Worm (Caenorhabditis elegans) whole organism, L1 larva: Measurements from ENCODE around the gene Y57A10C.10.

ENCODE experiments used
- C16A3.4 ChIP-seq: fragments of 150-350 bp; optimal IDR thresholded peaks from 2 replicates; lab custom pipeline; 2014; ENCODE audit warnings: missing biosample characterization, missing genetic modification characterization
- aha-1 ChIP-seq: fragments of 150-350 bp; optimal IDR thresholded peaks from 2 replicates; lab custom pipeline; 2014; ENCODE audit warnings: missing biosample characterization, missing genetic modification characterization
- ceh-82 ChIP-seq, 3 experiments: fragments of 150-350 bp in 1 of 3; sonication (generic microtip) in 2 of 3; optimal IDR thresholded peaks; 2 replicates each; lab custom pipeline; 2014 to 2017; ENCODE audit warnings: missing biosample characterization in 3 of 3, missing genetic modification characterization in 3 of 3
- ceh-90 ChIP-seq: sonication (generic microtip); optimal IDR thresholded peaks from 2 replicates; lab custom pipeline; 2016; ENCODE audit warnings: missing genetic modification characterization, missing compliant biosample characterization
- ces-1 ChIP-seq: fragments of 150-350 bp; optimal IDR thresholded peaks from 2 replicates; lab custom pipeline; 2014; ENCODE audit warnings: missing biosample characterization, missing genetic modification reagents, missing genetic modification characterization
- dsc-1 ChIP-seq: sonication (generic microtip); optimal IDR thresholded peaks from 2 replicates; lab custom pipeline; 2016; ENCODE audit warnings: mild to moderate bottlenecking, missing genetic modification characterization, missing compliant biosample characterization
- efl-1 ChIP-seq, 4 experiments: fragments of 150-350 bp; optimal IDR thresholded peaks in 3 of 4; peaks in 1 of 4; 1 replicate in 1 of 4; 2 replicates in 3 of 4; lab custom pipeline; 2014; ENCODE audit warnings: missing biosample characterization in 2 of 4, missing genetic modification characterization in 2 of 4, missing genetic modification reagents in 2 of 4
- elt-3 ChIP-seq, 6 experiments: fragments of 150-350 bp in 1 of 6; sonication (generic microtip); optimal IDR thresholded peaks; 2 replicates each; lab custom pipeline; 2017 to 2018; ENCODE audit warnings: missing biosample characterization in 6 of 6, missing genetic modification characterization in 6 of 6, inconsistent platforms in 1 of 6
- ets-5 ChIP-seq: fragments of 200-800 bp; sonication (Bioruptor generic); IDR thresholded peaks from 2 replicates; pipeline ENCODE4 v1.3.6; 2022; ENCODE audit warnings: missing genetic modification characterization, missing compliant biosample characterization
- fkh-10 ChIP-seq: sonication (generic microtip); optimal IDR thresholded peaks from 2 replicates; lab custom pipeline; 2017; ENCODE audit warnings: missing biosample characterization, missing genetic modification reagents, missing genetic modification characterization
- fkh-4 ChIP-seq: sonication (generic microtip); optimal IDR thresholded peaks from 2 replicates; lab custom pipeline; 2016; ENCODE audit warnings: missing compliant biosample characterization, missing genetic modification characterization, borderline replicate concordance
- fkh-8 ChIP-seq: sonication (generic microtip); optimal IDR thresholded peaks from 2 replicates; lab custom pipeline; 2016; ENCODE audit warnings: mild to moderate bottlenecking, missing genetic modification characterization, missing compliant biosample characterization
- lin-13 ChIP-seq: fragments of 150-350 bp; optimal IDR thresholded peaks from 2 replicates; lab custom pipeline; 2014; ENCODE audit warnings: missing biosample characterization, missing genetic modification reagents, missing genetic modification characterization
- lin-14 ChIP-seq: fragments of 200-800 bp; sonication (Bioruptor generic); optimal IDR thresholded peaks from 2 replicates; lab custom pipeline; 2018; ENCODE audit warnings: mild to moderate bottlenecking, missing genetic modification characterization, moderate library complexity, missing compliant biosample characterization
- lin-15B ChIP-seq: fragments of 150-350 bp; sonication (generic microtip); optimal IDR thresholded peaks from 3 replicates; lab custom pipeline; 2014; ENCODE audit warnings: missing biosample characterization, missing genetic modification characterization
- lin-35 ChIP-seq, 2 experiments: fragments of 150-350 bp; optimal IDR thresholded peaks; 2 replicates each; lab custom pipeline; 2014; ENCODE audit warnings: missing biosample characterization in 2 of 2, missing genetic modification characterization in 2 of 2, missing genetic modification reagents in 2 of 2
- mef-2 ChIP-seq: fragments of 150-350 bp; optimal IDR thresholded peaks from 2 replicates; lab custom pipeline; 2014; ENCODE audit warnings: missing biosample characterization, missing genetic modification characterization
- nhr-11 ChIP-seq: fragments of 150-350 bp; optimal IDR thresholded peaks from 2 replicates; lab custom pipeline; 2014; ENCODE audit warnings: missing biosample characterization, missing genetic modification characterization
- nhr-12 ChIP-seq: sonication (generic microtip); optimal IDR thresholded peaks from 2 replicates; lab custom pipeline; 2017; ENCODE audit warnings: missing biosample characterization, missing genetic modification characterization
- nhr-19 ChIP-seq: fragments of 200-800 bp; sonication (Bioruptor generic); conservative IDR thresholded peaks from 2 replicates; pipeline ENCODE4 v1.3.6; 2022; ENCODE audit warnings: missing genetic modification characterization, missing compliant biosample characterization
- nhr-20 ChIP-seq: sonication (generic microtip); optimal IDR thresholded peaks from 2 replicates; lab custom pipeline; 2016; ENCODE audit warnings: mild to moderate bottlenecking, missing genetic modification characterization, missing compliant biosample characterization
- nhr-237 ChIP-seq: fragments of 150-350 bp; optimal IDR thresholded peaks from 2 replicates; lab custom pipeline; 2014; ENCODE audit warnings: missing biosample characterization, missing genetic modification characterization
- nhr-28 ChIP-seq: fragments of 150-350 bp; optimal IDR thresholded peaks from 2 replicates; lab custom pipeline; 2014; ENCODE audit warnings: missing biosample characterization, missing genetic modification characterization
- nhr-76 ChIP-seq: sonication (generic microtip); optimal IDR thresholded peaks from 2 replicates; lab custom pipeline; 2017; ENCODE audit warnings: missing biosample characterization, missing genetic modification characterization
- nhr-84 ChIP-seq: sonication (generic microtip); optimal IDR thresholded peaks from 2 replicates; lab custom pipeline; 2017; ENCODE audit warnings: missing biosample characterization, missing genetic modification characterization
- nhr-90 ChIP-seq: sonication (generic microtip); optimal IDR thresholded peaks from 2 replicates; lab custom pipeline; 2016; ENCODE audit warnings: mild to moderate bottlenecking, missing genetic modification characterization, missing compliant biosample characterization; ENCODE audit not compliant: poor library complexity
- pag-3 ChIP-seq: sonication (generic microtip); optimal IDR thresholded peaks from 2 replicates; lab custom pipeline; 2017; ENCODE audit warnings: missing genetic modification characterization, mild to moderate bottlenecking, missing compliant biosample characterization, antibody characterized with exemption, borderline replicate concordance; ENCODE audit not compliant: insufficient read depth
- skn-1 ChIP-seq: fragments of 150-350 bp; optimal IDR thresholded peaks from 2 replicates; lab custom pipeline; 2014; ENCODE audit warnings: missing biosample characterization, missing genetic modification characterization
- snpc-4 ChIP-seq: fragments of 150-350 bp; optimal IDR thresholded peaks from 2 replicates; lab custom pipeline; 2014; ENCODE audit warnings: missing biosample characterization, missing genetic modification characterization
- snu-23 ChIP-seq: sonication (generic microtip); optimal IDR thresholded peaks from 2 replicates; lab custom pipeline; 2016; ENCODE audit warnings: missing genetic modification characterization, missing compliant biosample characterization
- tbx-2 ChIP-seq: sonication (generic microtip); optimal IDR thresholded peaks from 2 replicates; lab custom pipeline; 2016; ENCODE audit warnings: missing genetic modification characterization, missing compliant biosample characterization
- xbp-1 ChIP-seq: sonication (generic microtip); optimal IDR thresholded peaks from 2 replicates; lab custom pipeline; 2016; ENCODE audit warnings: missing genetic modification characterization, missing compliant biosample characterization
- zag-1 ChIP-seq: fragments of 150-350 bp; optimal IDR thresholded peaks from 2 replicates; lab custom pipeline; 2014; ENCODE audit warnings: missing biosample characterization, missing genetic modification characterization
- ztf-4 ChIP-seq: fragments of 150-350 bp; optimal IDR thresholded peaks from 2 replicates; lab custom pipeline; 2014; ENCODE audit warnings: missing biosample characterization, missing genetic modification characterization

Y57A10C.10 gene

DNA sequence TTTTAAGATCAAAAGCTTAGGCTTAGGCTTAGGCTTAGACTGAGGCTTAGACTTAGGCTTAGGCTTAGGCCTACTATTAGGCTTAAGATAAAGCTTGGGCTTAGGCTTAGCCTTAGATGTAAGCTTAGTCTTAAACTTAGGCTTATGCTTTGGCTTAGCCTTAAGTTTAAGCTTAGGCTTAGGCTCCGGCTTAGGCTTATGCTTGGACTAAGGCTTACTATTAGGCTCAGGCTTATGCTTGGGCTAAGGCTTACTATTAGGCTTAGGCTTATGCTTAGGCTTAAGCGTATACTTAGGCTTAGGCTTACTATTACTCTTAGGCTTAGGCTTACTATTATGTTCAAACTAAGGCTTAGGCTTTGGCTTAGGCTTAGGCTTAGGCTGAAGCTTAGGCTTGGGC is 4.3 kb downstream of the Y57A10C.10 start:
- TF ChIP-seq dsc-1 (tag; lab: Kevin White, UChicago) (no peak), fkh-10 (GFP tag; lab: Kevin White, UChicago) (no peak), ets-5 (GFP tag; lab: Robert Waterston, UW) (no peak)

DNA sequence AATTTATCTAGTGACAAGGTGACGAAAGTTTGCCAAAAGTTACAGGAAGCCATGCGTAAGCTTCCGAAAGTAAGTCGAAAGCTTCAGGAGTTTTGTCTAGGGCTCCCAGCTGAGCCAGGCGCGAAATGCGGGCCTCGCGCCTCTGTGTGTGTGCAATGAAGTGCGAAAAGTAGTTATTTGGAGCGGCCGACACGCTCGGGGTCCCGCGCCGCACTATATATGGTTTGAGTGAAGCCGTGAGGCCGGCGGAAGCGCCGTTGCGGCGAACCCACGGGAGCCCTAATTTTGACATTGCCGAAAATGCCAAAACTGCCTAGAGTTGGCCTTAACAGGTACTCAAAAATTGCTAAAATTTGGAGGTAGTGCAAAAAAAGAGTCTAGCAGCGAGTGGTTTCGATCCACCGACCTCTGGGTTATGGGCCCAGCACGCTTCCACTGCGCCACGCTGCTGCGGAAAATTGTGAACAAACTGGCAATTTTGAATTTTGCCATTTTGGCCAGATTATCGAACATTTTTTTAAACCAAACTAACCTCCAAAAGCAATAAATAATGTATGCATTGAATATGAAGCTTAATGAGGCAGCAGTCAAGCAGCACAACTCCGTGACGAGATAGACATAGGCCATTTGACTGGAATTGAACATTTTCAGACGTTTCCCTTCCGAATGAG is 5.7 kb downstream of the Y57A10C.10 start:
- TF ChIP-seq nhr-28 (tag; lab: Kevin White, UChicago) (no peak), efl-1 (optimal IDR thresholded peaks at IDR 0.05; lab: Kevin White, UChicago) (no peak), efl-1 (GFP tag; optimal IDR thresholded peaks at IDR 0.05 in 1 of 2; lab: Kevin White, UChicago) (peak in 1 of 2 experiments; percentile 52), lin-13 (GFP tag; lab: Kevin White, UChicago) (no peak), fkh-10 (GFP tag; lab: Kevin White, UChicago) (no peak), nhr-12 (no peak), fkh-4 (tag; lab: Kevin White, UChicago) (no peak)

DNA sequence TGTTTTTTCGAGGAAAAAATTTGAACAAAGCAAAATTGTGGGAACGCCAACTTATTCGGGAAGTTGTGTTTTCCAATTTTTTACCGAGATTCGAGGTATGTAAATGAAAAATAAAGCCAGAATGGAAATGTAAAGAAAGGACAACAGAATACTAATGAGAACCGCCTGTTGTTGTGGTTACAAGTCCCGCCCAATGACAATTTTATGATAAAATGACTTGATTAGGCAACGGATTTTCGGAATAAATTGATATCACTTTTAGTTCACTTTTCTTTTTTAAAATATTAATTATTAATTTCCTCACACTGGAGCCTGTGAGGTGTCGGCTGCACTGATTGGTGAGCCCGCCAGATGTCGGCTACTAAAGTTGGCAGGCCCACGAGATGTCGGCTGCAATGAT is 8.7 kb downstream of the Y57A10C.10 start, which contains the start of gene dct-12:
Gene dct-12 (minus strand): TSS at position 101 of the 400 bp plus-strand sequence.
- TF ChIP-seq snu-23: no peak
- TF ChIP-seq xbp-1 (tag; lab: Kevin White, UChicago): no peak
- no peak for TF ChIP-seq skn-1 (tag; lab: Kevin White, UChicago)
- no peak for TF ChIP-seq lin-35 (GFP tag; optimal IDR thresholded peaks at IDR 0.05; lab: Kevin White, UChicago)
- TF ChIP-seq lin-14 (GFP tag; lab: Kevin White, UChicago): no peak
- TF ChIP-seq nhr-84 (tag; lab: Kevin White, UChicago): no peak
- no peak for TF ChIP-seq zag-1 (tag; lab: Kevin White, UChicago)
- no peak for TF ChIP-seq nhr-90 (tag; lab: Kevin White, UChicago)
- no peak for TF ChIP-seq nhr-11 (tag; lab: Kevin White, UChicago)
- TF ChIP-seq ces-1: no peak
- no peak for TF ChIP-seq snpc-4 (tag; lab: Kevin White, UChicago)
- no peak for TF ChIP-seq pag-3 (tag; lab: Kevin White, UChicago)
- TF ChIP-seq, all 84 proteins: peak for 0

DNA sequence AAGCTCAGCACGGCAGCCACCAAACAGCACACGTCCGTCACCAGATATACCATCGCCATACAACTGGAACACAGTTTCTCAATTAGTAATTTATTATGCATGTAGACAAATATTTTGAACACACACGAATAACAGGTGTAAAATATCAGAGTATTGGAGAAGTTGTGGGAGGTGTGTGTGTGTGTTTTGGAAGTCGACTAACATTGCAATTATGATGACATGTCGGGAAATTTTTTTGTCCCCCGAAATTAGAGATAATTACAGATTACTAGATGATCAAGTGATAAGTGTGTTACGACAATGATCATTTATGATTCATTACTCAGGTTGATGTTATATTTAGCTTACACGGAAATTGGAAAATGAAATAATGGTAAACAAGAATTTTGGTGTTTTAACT is 11.3 kb downstream of the Y57A10C.10 start, which contains the start of gene Y57A10C.8:
Gene Y57A10C.8 (minus strand): TSS at position 101 of the 400 bp plus-strand sequence.
- no peak for TF ChIP-seq pag-3 (tag; lab: Kevin White, UChicago)
- no peak for TF ChIP-seq lin-15B (tag; lab: Kevin White, UChicago)
- no peak for TF ChIP-seq ztf-4 (tag; lab: Kevin White, UChicago)
- TF ChIP-seq C16A3.4 (tag; lab: Kevin White, UChicago): no peak
- TF ChIP-seq aha-1 (tag; lab: Kevin White, UChicago): no peak
- no peak for TF ChIP-seq tbx-2 (tag; lab: Kevin White, UChicago)
- TF ChIP-seq elt-3 (tag; optimal IDR thresholded peaks at IDR 0.05; lab: Kevin White, UChicago): no peak
- no peak for TF ChIP-seq fkh-8 (tag; lab: Kevin White, UChicago)
- no peak for TF ChIP-seq nhr-237 (tag; lab: Kevin White, UChicago)
- no peak for TF ChIP-seq nhr-19
- TF ChIP-seq nhr-76 (tag; lab: Kevin White, UChicago): no peak
- no peak for TF ChIP-seq mef-2 (tag; lab: Kevin White, UChicago)
- TF ChIP-seq ceh-90 (tag; lab: Kevin White, UChicago): no peak
- no peak for TF ChIP-seq ceh-82 (tag; optimal IDR thresholded peaks at IDR 0.05; lab: Kevin White, UChicago)
- no peak for TF ChIP-seq nhr-20 (tag; lab: Kevin White, UChicago)
